Worm (Caenorhabditis elegans) whole organism, early embryonic: ENCODE measurements around the gene F15E6.3.

ENCODE experiments used
- B0310.2 ChIP-seq: sonication (generic microtip); optimal IDR thresholded peaks from 2 replicates; lab custom pipeline; 2016; ENCODE audit warnings: mild to moderate bottlenecking, missing genetic modification characterization, missing compliant biosample characterization
- F13C5.2 ChIP-seq: sonication (generic microtip); optimal IDR thresholded peaks from 2 replicates; lab custom pipeline; 2017; ENCODE audit warnings: mild to moderate bottlenecking, missing genetic modification characterization, inconsistent platforms, missing compliant biosample characterization
- aly-1 ChIP-seq: sonication (generic microtip); optimal IDR thresholded peaks from 2 replicates; lab custom pipeline; 2016; ENCODE audit warnings: missing genetic modification characterization, missing compliant biosample characterization
- ama-1 ChIP-seq: fragments of 150-350 bp; optimal IDR thresholded peaks from 2 replicates; lab custom pipeline; 2014
- ceh-13 ChIP-seq: fragments of 200-800 bp; sonication (Bioruptor generic); optimal IDR thresholded peaks from 2 replicates; lab custom pipeline; 2018; ENCODE audit warnings: mild to moderate bottlenecking, missing genetic modification characterization, missing compliant biosample characterization
- ceh-36 ChIP-seq: sonication (generic microtip); optimal IDR thresholded peaks from 2 replicates; lab custom pipeline; 2016; ENCODE audit warnings: missing genetic modification characterization, inconsistent platforms, missing compliant biosample characterization
- ets-7 ChIP-seq: sonication (generic microtip); optimal IDR thresholded peaks from 2 replicates; lab custom pipeline; 2016; ENCODE audit warnings: missing genotype, missing genetic modification characterization, missing compliant biosample characterization
- flt-1 ChIP-seq: fragments of 200-800 bp; sonication (Bioruptor generic); IDR thresholded peaks from 2 replicates; pipeline ENCODE4 v1.3.6; 2022; ENCODE audit warnings: missing genetic modification characterization, missing compliant biosample characterization
- hmbx-1 ChIP-seq: sonication (generic microtip); optimal IDR thresholded peaks from 2 replicates; lab custom pipeline; 2016; ENCODE audit warnings: mild to moderate bottlenecking, missing genetic modification characterization, missing compliant biosample characterization
- hmg-4 ChIP-seq: fragments of 200-800 bp; sonication (Bioruptor generic); optimal IDR thresholded peaks from 2 replicates; lab custom pipeline; 2018; ENCODE audit warnings: mild to moderate bottlenecking, missing genetic modification characterization, missing compliant biosample characterization
- hnd-1 ChIP-seq: sonication (generic microtip); optimal IDR thresholded peaks from 2 replicates; lab custom pipeline; 2016; ENCODE audit warnings: missing genetic modification characterization, missing compliant biosample characterization
- pes-1 ChIP-seq: fragments of 200-800 bp; sonication (Bioruptor generic); IDR thresholded peaks from 2 replicates; pipeline ENCODE4 v1.3.6; 2022; ENCODE audit warnings: missing genetic modification reagents, missing genetic modification characterization, missing compliant biosample characterization
- scrt-1 ChIP-seq: fragments of 200-800 bp; sonication (Bioruptor generic); IDR thresholded peaks from 2 replicates; pipeline ENCODE4 v1.3.6; 2022; ENCODE audit warnings: missing genetic modification characterization, missing compliant biosample characterization
- sea-1 ChIP-seq: fragments of 200-800 bp; sonication (Bioruptor generic); conservative IDR thresholded peaks from 2 replicates; pipeline ENCODE4 v1.3.6; 2022; ENCODE audit warnings: missing genetic modification characterization, missing compliant biosample characterization
- tbx-11 ChIP-seq: fragments of 200-800 bp; sonication (Bioruptor generic); IDR thresholded peaks from 2 replicates; pipeline ENCODE4 v1.3.6; 2022; ENCODE audit warnings: missing genetic modification characterization, missing compliant biosample characterization
- tbx-37 ChIP-seq: fragments of 200-800 bp; sonication (Bioruptor generic); conservative IDR thresholded peaks from 2 replicates; pipeline ENCODE4 v1.3.6; 2022; ENCODE audit warnings: missing genetic modification reagents, missing genetic modification characterization, missing compliant biosample characterization
- tra-4 ChIP-seq: sonication (generic microtip); optimal IDR thresholded peaks from 2 replicates; lab custom pipeline; 2017; ENCODE audit warnings: missing genetic modification characterization, missing compliant biosample characterization

Gene F15E6.3

ce11 chrIV:4264649-4265048 is 30.0 kb upstream of the F15E6.3 start:
- no peak for TF ChIP-seq flt-1
- TF ChIP-seq ama-1: no peak
- no peak for TF ChIP-seq B0310.2 (tag; lab: Kevin White, UChicago)
- no peak for TF ChIP-seq hmg-4
- TF ChIP-seq ceh-36: no peak

DNA sequence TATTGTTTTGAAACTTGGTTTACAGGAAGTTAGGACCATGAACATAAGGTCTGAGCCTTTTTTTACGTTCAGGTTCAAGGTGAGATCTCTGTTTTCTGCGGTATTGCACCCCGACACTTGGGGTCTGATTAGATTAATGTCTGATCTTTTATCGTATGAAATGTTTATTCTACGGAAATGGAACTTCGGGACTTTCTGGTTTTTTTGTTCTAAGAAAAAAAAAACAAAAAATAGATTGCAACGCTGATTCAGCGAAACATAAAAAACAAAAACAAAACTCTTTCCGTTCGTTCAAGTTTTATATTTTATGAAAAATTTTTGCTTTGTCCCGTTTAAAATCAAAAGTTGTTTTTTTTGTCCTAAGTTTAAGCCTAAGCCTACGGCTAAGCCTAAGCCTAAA is 29.5 kb upstream of the F15E6.3 start, which contains the start of gene F36A4.5:
Gene F36A4.5 (plus strand): TSS at position 301 of the 400 bp plus-strand sequence.
- no peak for TF ChIP-seq hnd-1
- TF ChIP-seq ama-1: no peak

DNA sequence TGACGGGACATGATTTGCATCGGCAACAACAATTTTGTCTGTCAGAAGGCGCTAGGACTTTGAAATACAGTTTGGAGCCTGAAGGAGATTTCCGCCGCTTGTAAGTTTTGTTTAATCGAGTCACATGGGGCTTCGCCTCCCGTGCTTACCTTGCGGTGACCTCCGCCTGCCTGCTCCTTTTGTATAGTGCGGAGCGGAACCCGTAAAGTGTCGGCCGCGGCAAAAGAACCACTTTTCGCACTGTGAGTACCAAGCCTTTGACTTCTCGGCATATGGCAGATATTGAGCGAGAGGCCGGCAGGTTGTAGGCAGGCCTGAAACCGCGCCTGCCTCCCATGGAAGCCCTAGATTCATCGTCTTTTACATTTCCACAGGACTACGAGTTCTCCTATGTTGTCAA is 28.7 kb upstream of the F15E6.3 start:
- no peak for TF ChIP-seq flt-1
- no peak for TF ChIP-seq B0310.2 (tag; lab: Kevin White, UChicago)

ce11 chrIV:4267320-4267719 is 27.4 kb upstream of the F15E6.3 start, which contains the start of gene F36A4.4:
F36A4.4 (plus strand) TSS chrIV:4267620.
- TF ChIP-seq sea-1 (GFP tag; lab: Robert Waterston, UW) (no peak), scrt-1 (GFP tag; lab: Robert Waterston, UW) (no peak), aly-1 (tag; lab: Kevin White, UChicago) (no peak), hmg-4 (no peak), flt-1 (no peak), tra-4 (no peak), ama-1 (no peak), ets-7 (tag; lab: Kevin White, UChicago) (no peak), pes-1 (no peak)

- no peak for TF ChIP-seq F13C5.2 (tag; lab: Kevin White, UChicago)
- TF ChIP-seq hnd-1: no peak
- no peak for TF ChIP-seq tbx-11 (GFP tag; lab: Robert Waterston, UW)
- TF ChIP-seq sea-1 (GFP tag; lab: Robert Waterston, UW): no peak
- no peak for TF ChIP-seq ceh-36
- TF ChIP-seq pes-1: no peak
- TF ChIP-seq tbx-37 (GFP tag; lab: Robert Waterston, UW): no peak
- no peak for TF ChIP-seq ama-1
- TF ChIP-seq flt-1: no peak
- TF ChIP-seq ets-7 (tag; lab: Kevin White, UChicago): no peak
- TF ChIP-seq B0310.2 (tag; lab: Kevin White, UChicago): no peak
- no peak for TF ChIP-seq ceh-13 (GFP tag; lab: Kevin White, UChicago)
- no peak for TF ChIP-seq scrt-1 (GFP tag; lab: Robert Waterston, UW)
- no peak for TF ChIP-seq hmbx-1 (tag; lab: Kevin White, UChicago)
- no peak for TF ChIP-seq tra-4
- TF ChIP-seq aly-1 (tag; lab: Kevin White, UChicago): no peak
- no peak for TF ChIP-seq hmg-4
Observed at ce11 chrIV:4269308-4269707, 25.4 kb upstream of the F15E6.3 start, which contains the start of gene F36A4.3. F36A4.3 (plus strand) TSS chrIV:4269608.

- TF ChIP-seq ama-1: no peak
- no peak for TF ChIP-seq hmbx-1 (tag; lab: Kevin White, UChicago)
- no peak for TF ChIP-seq F13C5.2 (tag; lab: Kevin White, UChicago)
- no peak for TF ChIP-seq sea-1 (GFP tag; lab: Robert Waterston, UW)
- TF ChIP-seq flt-1: no peak
- TF ChIP-seq ceh-36: no peak
- TF ChIP-seq scrt-1 (GFP tag; lab: Robert Waterston, UW): no peak
- no peak for TF ChIP-seq ceh-13 (GFP tag; lab: Kevin White, UChicago)
- no peak for TF ChIP-seq pes-1
- no peak for TF ChIP-seq hnd-1
- no peak for TF ChIP-seq ets-7 (tag; lab: Kevin White, UChicago)
- TF ChIP-seq tbx-37 (GFP tag; lab: Robert Waterston, UW): no peak
- TF ChIP-seq B0310.2 (tag; lab: Kevin White, UChicago): no peak
- no peak for TF ChIP-seq aly-1 (tag; lab: Kevin White, UChicago)
- no peak for TF ChIP-seq hmg-4
- no peak for TF ChIP-seq tbx-11 (GFP tag; lab: Robert Waterston, UW)
- no peak for TF ChIP-seq tra-4
Observed at ce11 chrIV:4270925-4271324, 23.8 kb upstream of the F15E6.3 start, which contains the start of gene F36A4.2. F36A4.2 (plus strand) TSS chrIV:4271225.

- no peak for TF ChIP-seq hnd-1
- no peak for TF ChIP-seq aly-1 (tag; lab: Kevin White, UChicago)
- TF ChIP-seq tra-4: no peak
- no peak for TF ChIP-seq scrt-1 (GFP tag; lab: Robert Waterston, UW)
- TF ChIP-seq hmbx-1 (tag; lab: Kevin White, UChicago): no peak
- TF ChIP-seq B0310.2 (tag; lab: Kevin White, UChicago): no peak
- TF ChIP-seq ceh-36: no peak
- TF ChIP-seq hmg-4: no peak
- no peak for TF ChIP-seq tbx-11 (GFP tag; lab: Robert Waterston, UW)
- no peak for TF ChIP-seq pes-1
- no peak for TF ChIP-seq ets-7 (tag; lab: Kevin White, UChicago)
- TF ChIP-seq F13C5.2 (tag; lab: Kevin White, UChicago): no peak
- TF ChIP-seq ceh-13 (GFP tag; lab: Kevin White, UChicago): no peak
- no peak for TF ChIP-seq flt-1
Observed at ce11 chrIV:4272167-4272566, 22.5 kb upstream of the F15E6.3 start, which contains the start of gene F36A4.1. F36A4.1 (plus strand) TSS chrIV:4272467.

DNA sequence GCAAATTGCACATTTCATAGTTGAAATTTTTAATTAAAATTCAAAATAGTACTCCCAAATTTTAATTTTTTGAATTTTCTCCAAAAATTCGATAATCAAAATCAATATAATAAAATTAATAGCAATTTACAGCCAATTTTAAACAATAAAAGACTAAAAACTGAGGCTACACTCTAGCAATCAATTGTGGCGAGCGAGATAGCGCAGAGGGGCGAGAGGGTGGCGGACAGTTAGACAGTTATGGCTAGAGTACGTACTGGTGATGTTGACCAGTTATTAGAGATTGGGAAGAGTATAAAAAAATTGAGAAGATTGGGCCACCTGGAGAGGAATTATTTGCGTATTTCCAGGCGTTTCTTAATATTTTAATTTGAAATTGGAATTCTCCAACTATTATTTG is 17.0 kb upstream of the F15E6.3 start, which contains the start of gene nhr-78:
Gene nhr-78 (minus strand): TSS at position 182 of the 400 bp plus-strand sequence.
- no peak for TF ChIP-seq aly-1 (tag; lab: Kevin White, UChicago)
- TF ChIP-seq tbx-11 (GFP tag; lab: Robert Waterston, UW): no peak
- no peak for TF ChIP-seq pes-1
- no peak for TF ChIP-seq hmbx-1 (tag; lab: Kevin White, UChicago)
- TF ChIP-seq sea-1 (GFP tag; lab: Robert Waterston, UW): no peak
- TF ChIP-seq hnd-1: no peak
- TF ChIP-seq tra-4: no peak
- TF ChIP-seq flt-1: no peak
- TF ChIP-seq F13C5.2 (tag; lab: Kevin White, UChicago): no peak

- no peak for TF ChIP-seq scrt-1 (GFP tag; lab: Robert Waterston, UW)
- no peak for TF ChIP-seq hmbx-1 (tag; lab: Kevin White, UChicago)
- TF ChIP-seq F13C5.2 (tag; lab: Kevin White, UChicago): no peak
- TF ChIP-seq ama-1: no peak
- no peak for TF ChIP-seq flt-1
- TF ChIP-seq B0310.2 (tag; lab: Kevin White, UChicago): no peak
Observed at ce11 chrIV:4284020-4284419, 10.7 kb upstream of the F15E6.3 start, which contains the start of gene F15E6.6. F15E6.6 (minus strand) TSS chrIV:4284120.
